Fruit fly (Drosophila melanogaster) whole organism, prepupa: ENCODE measurements around the gene Mst36Fb.

Source experiments
- Blimp-1 ChIP-seq: fragments of 200-800 bp; sonication (Bioruptor generic); optimal IDR thresholded peaks from 3 replicates; lab custom pipeline; 2017; ENCODE audit warnings: missing biosample characterization, missing genetic modification characterization, mild to moderate bottlenecking, moderate library complexity, missing genetic modification reagents
- CG10631 ChIP-seq: fragments of 200-800 bp; sonication (Bioruptor generic); optimal IDR thresholded peaks from 2 replicates; lab custom pipeline; 2016; ENCODE audit warnings: missing biosample characterization, missing genetic modification characterization
- CG11294 ChIP-seq: fragments of 200-800 bp; sonication (Bioruptor generic); IDR thresholded peaks from 2 replicates; pipeline ENCODE4 v1.3.6; 2022; ENCODE audit warnings: missing biosample characterization, missing genetic modification characterization
- CG11902 ChIP-seq: fragments of 200-800 bp; sonication (Bioruptor generic); optimal IDR thresholded peaks from 3 replicates; lab custom pipeline; 2016; ENCODE audit warnings: missing biosample characterization, missing genetic modification characterization
- CG15336 ChIP-seq: fragments of 200-800 bp; sonication (Bioruptor generic); IDR thresholded peaks from 2 replicates; pipeline ENCODE4 v1.3.6; 2022; ENCODE audit warnings: missing biosample characterization, missing genetic modification characterization
- CG1621 ChIP-seq: fragments of 200-800 bp; sonication (Bioruptor generic); optimal IDR thresholded peaks from 3 replicates; lab custom pipeline; 2018; ENCODE audit warnings: missing biosample characterization, mild to moderate bottlenecking, missing genetic modification characterization
- CG16779 ChIP-seq: fragments of 200-800 bp; sonication (Bioruptor generic); optimal IDR thresholded peaks from 3 replicates; lab custom pipeline; 2017; ENCODE audit warnings: missing biosample characterization, mild to moderate bottlenecking, missing genetic modification characterization
- CG31627 ChIP-seq: fragments of 200-800 bp; sonication (Bioruptor generic); optimal IDR thresholded peaks from 3 replicates; lab custom pipeline; 2016; ENCODE audit warnings: missing biosample characterization, missing genetic modification characterization
- CG32006 ChIP-seq: fragments of 200-800 bp; sonication (Bioruptor generic); optimal IDR thresholded peaks from 3 replicates; lab custom pipeline; 2017; ENCODE audit warnings: missing biosample characterization, mild to moderate bottlenecking, missing genetic modification characterization
- CG34406 ChIP-seq: fragments of 200-800 bp; sonication (Bioruptor generic); optimal IDR thresholded peaks from 3 replicates; lab custom pipeline; 2016; ENCODE audit warnings: missing biosample characterization, missing genetic modification characterization
- CG3919 ChIP-seq: fragments of 200-800 bp; sonication (Bioruptor generic); optimal IDR thresholded peaks from 3 replicates; lab custom pipeline; 2016; ENCODE audit warnings: missing biosample characterization, missing genetic modification characterization
- CG6276 ChIP-seq: fragments of 200-800 bp; sonication (Bioruptor generic); optimal IDR thresholded peaks from 2 replicates; lab custom pipeline; 2017; ENCODE audit warnings: missing biosample characterization, mild to moderate bottlenecking, missing genetic modification characterization
- CG6792 ChIP-seq: fragments of 200-800 bp; sonication (Bioruptor generic); optimal IDR thresholded peaks from 3 replicates; lab custom pipeline; 2016; ENCODE audit warnings: missing biosample characterization, missing genetic modification characterization
- CG6808 ChIP-seq: fragments of 200-800 bp; sonication (Bioruptor generic); optimal IDR thresholded peaks from 3 replicates; lab custom pipeline; 2017; ENCODE audit warnings: missing biosample characterization, missing genetic modification characterization, mild to moderate bottlenecking, moderate library complexity, missing genetic modification reagents
- CG6854 ChIP-seq: fragments of 200-800 bp; sonication (Bioruptor generic); optimal IDR thresholded peaks from 2 replicates; lab custom pipeline; 2017; ENCODE audit warnings: missing biosample characterization, mild to moderate bottlenecking, missing genetic modification characterization
- CG7368 ChIP-seq: fragments of 200-800 bp; sonication (Bioruptor generic); optimal IDR thresholded peaks from 3 replicates; lab custom pipeline; 2016; ENCODE audit warnings: missing biosample characterization, missing genetic modification characterization
- CG8119 ChIP-seq: fragments of 200-800 bp; sonication (Bioruptor generic); IDR thresholded peaks from 3 replicates; pipeline ENCODE4 v1.3.6; 2022; ENCODE audit warnings: missing biosample characterization, missing genetic modification characterization
- CG8319 ChIP-seq: fragments of 200-800 bp; sonication (Bioruptor generic); optimal IDR thresholded peaks from 3 replicates; lab custom pipeline; 2016; ENCODE audit warnings: missing biosample characterization, missing genetic modification characterization
- Eip75B ChIP-seq: fragments of 200-800 bp; sonication (Bioruptor generic); optimal IDR thresholded peaks from 3 replicates; lab custom pipeline; 2016; ENCODE audit warnings: missing biosample characterization, missing genetic modification characterization
- Eip78C ChIP-seq: fragments of 200-800 bp; sonication (Bioruptor generic); peaks from one replicate; lab custom pipeline; 2016; ENCODE audit warnings: missing biosample characterization, missing genetic modification characterization
- Eip93F ChIP-seq: fragments of 200-800 bp; sonication (Bioruptor generic); optimal IDR thresholded peaks from 2 replicates; lab custom pipeline; 2016; ENCODE audit warnings: missing biosample characterization, mild to moderate bottlenecking, missing genetic modification characterization
- Ets96B ChIP-seq: fragments of 200-800 bp; optimal IDR thresholded peaks from 2 replicates; lab custom pipeline; 2019; ENCODE audit warnings: missing biosample characterization, mild to moderate bottlenecking, missing genetic modification characterization, moderate library complexity
- Gug ChIP-seq: fragments of 200-800 bp; sonication (Bioruptor generic); IDR thresholded peaks from 2 replicates; pipeline ENCODE4 v1.3.6; 2022; ENCODE audit warnings: missing biosample characterization, missing genetic modification characterization
- Hr38 ChIP-seq: sonication (Bioruptor generic); optimal IDR thresholded peaks from 2 replicates; lab custom pipeline; 2016; ENCODE audit warnings: missing biosample characterization, missing genetic modification characterization
- Hr39 ChIP-seq: fragments of 200-800 bp; sonication (Bioruptor generic); optimal IDR thresholded peaks from 2 replicates; lab custom pipeline; 2016; ENCODE audit warnings: missing biosample characterization, missing genetic modification characterization
- Hr4 ChIP-seq: fragments of 200-800 bp; sonication (Bioruptor generic); optimal IDR thresholded peaks from 3 replicates; lab custom pipeline; 2016; ENCODE audit warnings: missing biosample characterization, missing genetic modification characterization
- Lpt ChIP-seq: fragments of 200-800 bp; sonication (Bioruptor generic); optimal IDR thresholded peaks from 3 replicates; lab custom pipeline; 2016; ENCODE audit warnings: missing biosample characterization, missing genetic modification characterization
- Met ChIP-seq: fragments of 200-800 bp; sonication (Bioruptor generic); optimal IDR thresholded peaks from 3 replicates; lab custom pipeline; 2016; ENCODE audit warnings: missing biosample characterization, missing genetic modification characterization
- OdsH ChIP-seq: fragments of 200-800 bp; sonication (Bioruptor generic); optimal IDR thresholded peaks from 3 replicates; lab custom pipeline; 2016; ENCODE audit warnings: missing biosample characterization, missing genetic modification characterization
- Smox ChIP-seq: fragments of 200-800 bp; sonication (Bioruptor generic); optimal IDR thresholded peaks from 3 replicates; lab custom pipeline; 2016; ENCODE audit warnings: missing biosample characterization, missing genetic modification characterization
- Sox14 ChIP-seq: fragments of 200-800 bp; sonication (Bioruptor generic); optimal IDR thresholded peaks from 3 replicates; lab custom pipeline; 2016; ENCODE audit warnings: missing biosample characterization, missing genetic modification characterization
- acj6 ChIP-seq: fragments of 200-800 bp; sonication (Bioruptor generic); optimal IDR thresholded peaks from 3 replicates; lab custom pipeline; 2016; ENCODE audit warnings: missing biosample characterization, missing genetic modification characterization
- cyc ChIP-seq: fragments of 200-800 bp; sonication (Bioruptor generic); optimal IDR thresholded peaks from 3 replicates; lab custom pipeline; 2016; ENCODE audit warnings: missing biosample characterization, missing genetic modification characterization
- dac ChIP-seq: fragments of 200-800 bp; sonication (Bioruptor generic); optimal IDR thresholded peaks from 2 replicates; lab custom pipeline; 2017; ENCODE audit warnings: missing biosample characterization, mild to moderate bottlenecking, missing genetic modification characterization
- dsx ChIP-seq: fragments of 200-800 bp; optimal IDR thresholded peaks from 3 replicates; lab custom pipeline; 2019; ENCODE audit warnings: missing biosample characterization, mild to moderate bottlenecking, missing genetic modification characterization, moderate library complexity; ENCODE audit not compliant: poor library complexity, severe bottlenecking
- esn ChIP-seq: fragments of 200-800 bp; sonication (Bioruptor generic); optimal IDR thresholded peaks from 2 replicates; lab custom pipeline; 2016; ENCODE audit warnings: missing biosample characterization, mild to moderate bottlenecking, missing genetic modification characterization, moderate library complexity
- lz ChIP-seq: fragments of 200-800 bp; sonication (Bioruptor generic); optimal IDR thresholded peaks from 3 replicates; lab custom pipeline; 2016; ENCODE audit warnings: missing biosample characterization, missing genetic modification characterization
- net ChIP-seq: fragments of 200-800 bp; sonication (Bioruptor generic); optimal IDR thresholded peaks from 3 replicates; lab custom pipeline; 2016; ENCODE audit warnings: missing biosample characterization, missing genetic modification characterization
- pdm3 ChIP-seq: fragments of 200-800 bp; sonication (Bioruptor generic); optimal IDR thresholded peaks from 3 replicates; lab custom pipeline; 2016; ENCODE audit warnings: missing biosample characterization, missing genetic modification characterization
- salr ChIP-seq, 2 experiments: fragments of 200-800 bp; sonication (Bioruptor generic); optimal IDR thresholded peaks; 3 replicates each; lab custom pipeline; 2016 to 2018; ENCODE audit warnings: missing biosample characterization in 2 of 2, missing genetic modification characterization in 2 of 2, mild to moderate bottlenecking in 1 of 2
- spab ChIP-seq: fragments of 200-800 bp; sonication (Bioruptor generic); optimal IDR thresholded peaks from 2 replicates; lab custom pipeline; 2017; ENCODE audit warnings: missing biosample characterization, mild to moderate bottlenecking, missing genetic modification characterization, missing genetic modification reagents
- ss ChIP-seq, 2 experiments: fragments of 200-800 bp; sonication (Bioruptor generic); optimal IDR thresholded peaks; 2 replicates in 1 of 2; 3 replicates in 1 of 2; lab custom pipeline; 2017 to 2018; ENCODE audit warnings: mild to moderate bottlenecking in 2 of 2, missing biosample characterization in 2 of 2, missing genetic modification characterization in 2 of 2, moderate library complexity in 1 of 2
- svp ChIP-seq: fragments of 200-800 bp; sonication (Bioruptor generic); peaks from one replicate; lab custom pipeline; 2016; ENCODE audit warnings: missing biosample characterization, missing genetic modification characterization
- topi ChIP-seq: fragments of 200-800 bp; sonication (Bioruptor generic); optimal IDR thresholded peaks from 3 replicates; lab custom pipeline; 2016; ENCODE audit warnings: missing biosample characterization, missing genetic modification characterization

Mst36Fb gene

dm6 chr2L:18665952-18666606, 8.8 kb downstream of the Mst36Fb start (continued):
- no peak for TF ChIP-seq dac
- TF ChIP-seq CG1621 = no peak
- TF ChIP-seq Smox (GFP tag; lab: Kevin White, UChicago) = no peak
- TF ChIP-seq salr (GFP tag; optimal IDR thresholded peaks at IDR 0.05; lab: Kevin White, UChicago) = peak in 1 of 2 experiments; percentile 45
- no peak for TF ChIP-seq CG6854 (GFP tag; lab: Kevin White, UChicago)
- no peak for TF ChIP-seq CG6792
- TF ChIP-seq topi (GFP tag; lab: Kevin White, UChicago) = no peak
- no peak for TF ChIP-seq dsx (GFP tag; lab: Kevin White, UChicago)
- TF ChIP-seq esn (GFP tag; lab: Kevin White, UChicago) = no peak
- TF ChIP-seq CG31627 (GFP tag; lab: Kevin White, UChicago) = peak; percentile 54
- TF ChIP-seq CG6808 (GFP tag; lab: Kevin White, UChicago) = no peak
- no peak for TF ChIP-seq Hr38 (GFP tag; lab: Kevin White, UChicago)
- TF ChIP-seq svp (GFP tag; lab: Kevin White, UChicago) = peak; percentile 41
- no peak for TF ChIP-seq Met
- no peak for TF ChIP-seq Blimp-1 (GFP tag; lab: Kevin White, UChicago)
- peak; percentile 68 for TF ChIP-seq cyc
- TF ChIP-seq Lpt = no peak
- no peak for TF ChIP-seq CG11294 (GFP tag; lab: Robert Waterston, UW)
- no peak for TF ChIP-seq Eip75B (GFP tag; lab: Kevin White, UChicago)
- TF ChIP-seq acj6 (GFP tag; lab: Kevin White, UChicago) = no peak
- no peak for TF ChIP-seq CG32006
- peak; percentile 44 for TF ChIP-seq lz
- peak; percentile 64 for TF ChIP-seq Eip78C (GFP tag; lab: Kevin White, UChicago)
- TF ChIP-seq, all 60 proteins: peak for 14

dm6 chr2L:18664707-18665550, 10.0 kb downstream of the Mst36Fb start:
- peak; percentile 83 for TF ChIP-seq spab (GFP tag; lab: Kevin White, UChicago)
- TF ChIP-seq Hr38 (GFP tag; lab: Kevin White, UChicago) = no peak
- peak; percentile 80 for TF ChIP-seq CG31627 (GFP tag; lab: Kevin White, UChicago)
- peak; percentile 64 for TF ChIP-seq CG1621
- TF ChIP-seq Eip78C (GFP tag; lab: Kevin White, UChicago) = peak; percentile 95
- TF ChIP-seq Ets96B = peak; percentile 87
- peak; percentile 76 for TF ChIP-seq pdm3 (GFP tag; lab: Kevin White, UChicago)
- TF ChIP-seq acj6 (GFP tag; lab: Kevin White, UChicago) = peak; percentile 79
- peak; percentile 5 for TF ChIP-seq dac
- TF ChIP-seq net (GFP tag; lab: Kevin White, UChicago) = peak; percentile 72
- peak; percentile 78 for TF ChIP-seq cyc
- TF ChIP-seq topi (GFP tag; lab: Kevin White, UChicago) = peak; percentile 87
- no peak for TF ChIP-seq Eip93F
- peak; percentile 81 for TF ChIP-seq dsx (GFP tag; lab: Kevin White, UChicago)
- TF ChIP-seq svp (GFP tag; lab: Kevin White, UChicago) = peak; percentile 90
- peak; percentile 73 for TF ChIP-seq CG3919 (GFP tag; lab: Kevin White, UChicago)
- peak; percentile 88 for TF ChIP-seq CG6808 (GFP tag; lab: Kevin White, UChicago)
- peak; percentile 13 for TF ChIP-seq CG6854 (GFP tag; lab: Kevin White, UChicago)
- peak; percentile 81 for TF ChIP-seq OdsH (GFP tag; lab: Kevin White, UChicago)
- TF ChIP-seq CG8319 (GFP tag; lab: Kevin White, UChicago) = peak; percentile 23
- TF ChIP-seq Eip75B (GFP tag; lab: Kevin White, UChicago) = peak; percentile 86
- TF ChIP-seq ss (GFP tag; optimal IDR thresholded peaks at IDR 0.05; lab: Kevin White, UChicago) = peak; percentile 85 to 88
- TF ChIP-seq Gug (GFP tag; lab: Robert Waterston, UW) = peak; percentile 35; the same call in 1 of the 2 replicates
- peak; percentile 50 for TF ChIP-seq CG16779 (tag; lab: Kevin White, UChicago)
- peak; percentile 76 for TF ChIP-seq CG15336 (GFP tag; lab: Robert Waterston, UW)
- peak; percentile 53 to 79 for TF ChIP-seq salr (GFP tag; optimal IDR thresholded peaks at IDR 0.05; lab: Kevin White, UChicago)
- peak; percentile 70 for TF ChIP-seq CG8119 (GFP tag; lab: Robert Waterston, UW)
- TF ChIP-seq CG11902 (GFP tag; lab: Kevin White, UChicago) = no peak
- peak; percentile 89 for TF ChIP-seq Sox14
- peak; percentile 93 for TF ChIP-seq Met
- TF ChIP-seq Hr4 (GFP tag; lab: Kevin White, UChicago) = peak; percentile 50
- TF ChIP-seq CG32006 = peak; percentile 81
- peak; percentile 65 for TF ChIP-seq Blimp-1 (GFP tag; lab: Kevin White, UChicago)
- TF ChIP-seq CG34406 (GFP tag; lab: Kevin White, UChicago) = peak; percentile 71
- peak; percentile 82 for TF ChIP-seq CG10631
- peak; percentile 72 for TF ChIP-seq CG6276 (GFP tag; lab: Kevin White, UChicago)
- peak; percentile 70 for TF ChIP-seq Hr39 (GFP tag; lab: Kevin White, UChicago)
- peak; percentile 40 for TF ChIP-seq CG7368
